Fruit fly (Drosophila melanogaster) whole organism, embryonic: Measurements from ENCODE around the gene Wdr59.

Experiments
- Bteb2 ChIP-seq: fragments of 200-800 bp; sonication (Bioruptor generic); optimal IDR thresholded peaks from 2 replicates; lab custom pipeline; 2016; ENCODE audit warnings: missing biosample characterization, missing genetic modification characterization
- CG10209 ChIP-seq: fragments of 200-800 bp; sonication (Bioruptor generic); optimal IDR thresholded peaks from 3 replicates; lab custom pipeline; 2017; ENCODE audit warnings: missing biosample characterization, mild to moderate bottlenecking, missing genetic modification characterization, missing genetic modification reagents
- CG10274 ChIP-seq: fragments of 200-800 bp; sonication (Bioruptor generic); optimal IDR thresholded peaks from 3 replicates; lab custom pipeline; 2017; ENCODE audit warnings: missing biosample characterization, mild to moderate bottlenecking, missing genetic modification characterization
- CG10366 ChIP-seq: fragments of 200-800 bp; sonication (Bioruptor generic); IDR thresholded peaks from 2 replicates; pipeline ENCODE4 v1.3.6; 2022; ENCODE audit warnings: missing biosample characterization, missing genetic modification characterization
- CG10543 ChIP-seq: fragments of 200-800 bp; sonication (Bioruptor generic); optimal IDR thresholded peaks from 3 replicates; lab custom pipeline; 2017; ENCODE audit warnings: missing biosample characterization, mild to moderate bottlenecking, missing genetic modification characterization, moderate library complexity
- CG12219 ChIP-seq: fragments of 200-800 bp; sonication (Bioruptor generic); optimal IDR thresholded peaks from 3 replicates; lab custom pipeline; 2018; ENCODE audit warnings: missing biosample characterization, mild to moderate bottlenecking, missing genetic modification characterization
- CG14441 ChIP-seq: fragments of 200-800 bp; sonication (Bioruptor generic); IDR thresholded peaks from 2 replicates; pipeline ENCODE4 v1.3.6; 2022; ENCODE audit warnings: missing biosample characterization, missing genetic modification characterization
- CG15696 ChIP-seq: fragments of 200-800 bp; sonication (Bioruptor generic); optimal IDR thresholded peaks from 2 replicates; lab custom pipeline; 2019; ENCODE audit warnings: missing biosample characterization, mild to moderate bottlenecking, missing genetic modification characterization, moderate library complexity
- CG16813 ChIP-seq: fragments of 200-800 bp; sonication (Bioruptor generic); IDR thresholded peaks from 3 replicates; pipeline ENCODE4 v1.3.6; 2022; ENCODE audit warnings: missing biosample characterization, missing genetic modification characterization; ENCODE audit not compliant: partially characterized antibody
- CG18262 ChIP-seq: fragments of 200-800 bp; optimal IDR thresholded peaks from 3 replicates; lab custom pipeline; 2019; ENCODE audit warnings: missing biosample characterization, mild to moderate bottlenecking, missing genetic modification characterization, moderate library complexity
- CG1832 ChIP-seq: fragments of 200-800 bp; sonication (Bioruptor generic); optimal IDR thresholded peaks from 2 replicates; lab custom pipeline; 2017; ENCODE audit warnings: missing biosample characterization, mild to moderate bottlenecking, missing genetic modification characterization, inconsistent platforms
- CG2129 ChIP-seq: fragments of 200-800 bp; sonication (Bioruptor generic); IDR thresholded peaks from 2 replicates; pipeline ENCODE4 v1.3.6; 2022; ENCODE audit warnings: missing biosample characterization, missing genetic modification characterization; ENCODE audit not compliant: partially characterized antibody
- CG2202 ChIP-seq: fragments of 200-800 bp; sonication (Bioruptor generic); optimal IDR thresholded peaks from 2 replicates; lab custom pipeline; 2018; ENCODE audit warnings: missing biosample characterization, mild to moderate bottlenecking, missing genetic modification characterization
- CG2678 ChIP-seq: fragments of 200-800 bp; sonication (Bioruptor generic); optimal IDR thresholded peaks from 3 replicates; lab custom pipeline; 2019; ENCODE audit warnings: missing biosample characterization, mild to moderate bottlenecking, missing genetic modification characterization, moderate library complexity
- CG3726 ChIP-seq: fragments of 200-800 bp; sonication (Bioruptor generic); IDR thresholded peaks from 3 replicates; pipeline ENCODE4, ENCODE4 v1.3.6; 2022; ENCODE audit warnings: missing biosample characterization, missing genetic modification characterization
- CG4707 ChIP-seq: fragments of 200-800 bp; sonication (Bioruptor generic); optimal IDR thresholded peaks from 2 replicates; lab custom pipeline; 2018; ENCODE audit warnings: missing biosample characterization, mild to moderate bottlenecking, missing genetic modification characterization, moderate library complexity
- CG4820 ChIP-seq: fragments of 200-800 bp; sonication (Bioruptor generic); optimal IDR thresholded peaks from 3 replicates; lab custom pipeline; 2016; ENCODE audit warnings: missing biosample characterization, missing genetic modification characterization
- CG8281 ChIP-seq: fragments of 200-800 bp; sonication (Bioruptor generic); optimal IDR thresholded peaks from 2 replicates; lab custom pipeline; 2018; ENCODE audit warnings: missing biosample characterization, mild to moderate bottlenecking, missing genetic modification characterization, moderate library complexity
- CG8359 ChIP-seq: fragments of 200-800 bp; sonication (Bioruptor generic); optimal IDR thresholded peaks from 2 replicates; lab custom pipeline; 2017; ENCODE audit warnings: missing biosample characterization, mild to moderate bottlenecking, missing genetic modification characterization, borderline replicate concordance
- E2f1 ChIP-seq: fragments of 200-800 bp; sonication (Bioruptor generic); IDR thresholded peaks from 2 replicates; pipeline ENCODE4 v1.3.6; 2022; ENCODE audit warnings: missing biosample characterization, missing genetic modification characterization
- Fer1 ChIP-seq: fragments of 200-800 bp; sonication (Bioruptor generic); optimal IDR thresholded peaks from 2 replicates; lab custom pipeline; 2017; ENCODE audit warnings: missing biosample characterization, mild to moderate bottlenecking, missing genetic modification characterization
- Hr39 ChIP-seq: fragments of >200 bp; optimal IDR thresholded peaks from 2 replicates; lab custom pipeline; 2017
- Lim3 ChIP-seq: fragments of 200-800 bp; sonication (Bioruptor generic); IDR thresholded peaks from 2 replicates; pipeline ENCODE4 v1.3.6; 2022; ENCODE audit warnings: missing biosample characterization, missing genetic modification characterization
- Sox102F ChIP-seq: fragments of 200-800 bp; sonication (Bioruptor generic); optimal IDR thresholded peaks from 2 replicates; lab custom pipeline; 2018; ENCODE audit warnings: missing biosample characterization, mild to moderate bottlenecking, missing genetic modification characterization, moderate library complexity
- ab ChIP-seq: fragments of 200-800 bp; sonication (Bioruptor generic); optimal IDR thresholded peaks from 2 replicates; lab custom pipeline; 2016; ENCODE audit warnings: missing biosample characterization, missing genetic modification characterization
- amos ChIP-seq: fragments of 200-800 bp; sonication (Bioruptor generic); IDR thresholded peaks from 2 replicates; pipeline ENCODE4 v1.3.6; 2022; ENCODE audit warnings: missing biosample characterization, missing genetic modification characterization; ENCODE audit not compliant: partially characterized antibody
- aop ChIP-seq: fragments of 200-800 bp; sonication (Bioruptor generic); IDR thresholded peaks from 2 replicates; pipeline ENCODE4 v1.3.6; 2022; ENCODE audit warnings: missing biosample characterization, missing genetic modification characterization
- ash1 ChIP-seq: fragments of 200-800 bp; sonication (Bioruptor generic); optimal IDR thresholded peaks from 2 replicates; lab custom pipeline; 2018; ENCODE audit warnings: missing biosample characterization, mild to moderate bottlenecking, missing genetic modification characterization
- bowl ChIP-seq: fragments of 200-800 bp; sonication (Bioruptor generic); IDR thresholded peaks from 2 replicates; pipeline ENCODE4 v1.3.6; 2022; ENCODE audit warnings: missing biosample characterization, missing genetic modification characterization
- cas ChIP-seq: fragments of 200-800 bp; sonication (Bioruptor generic); IDR thresholded peaks from 2 replicates; pipeline ENCODE4 v1.3.6; 2022; ENCODE audit warnings: missing biosample characterization, missing genetic modification characterization
- cato ChIP-seq: fragments of 200-800 bp; sonication (Bioruptor generic); optimal IDR thresholded peaks from 2 replicates; lab custom pipeline; 2016; ENCODE audit warnings: missing biosample characterization, missing genetic modification characterization, borderline replicate concordance
- caup ChIP-seq: fragments of 200-800 bp; sonication (Bioruptor generic); optimal IDR thresholded peaks from 3 replicates; lab custom pipeline; 2017; ENCODE audit warnings: missing biosample characterization, mild to moderate bottlenecking, missing genetic modification characterization, moderate library complexity; ENCODE audit not compliant: severe bottlenecking
- cg ChIP-seq: fragments of 200-800 bp; sonication (Bioruptor generic); optimal IDR thresholded peaks from 3 replicates; lab custom pipeline; 2019; ENCODE audit warnings: missing biosample characterization, mild to moderate bottlenecking, missing genetic modification characterization, moderate library complexity
- chinmo ChIP-seq: fragments of 200-800 bp; sonication (Bioruptor generic); IDR thresholded peaks from 4 replicates; pipeline ENCODE4 v1.3.6; 2022; ENCODE audit warnings: missing biosample characterization, missing genetic modification characterization; ENCODE audit not compliant: partially characterized antibody
- crol ChIP-seq: fragments of 200-800 bp; sonication (Bioruptor generic); IDR thresholded peaks from 2 replicates; pipeline ENCODE4 v1.3.6; 2022; ENCODE audit warnings: missing biosample characterization, missing genetic modification characterization
- dati ChIP-seq: fragments of 200-800 bp; sonication (Bioruptor generic); IDR thresholded peaks from 2 replicates; pipeline ENCODE4 v1.3.6; 2022; ENCODE audit warnings: missing biosample characterization, missing genetic modification characterization
- dimm ChIP-seq: fragments of 200-800 bp; sonication (Bioruptor generic); IDR thresholded peaks from 2 replicates; pipeline ENCODE4 v1.3.6; 2022; ENCODE audit warnings: missing biosample characterization, missing genetic modification characterization
- gsb ChIP-seq: fragments of 200-800 bp; sonication (Bioruptor generic); IDR thresholded peaks from 2 replicates; pipeline ENCODE4 v1.3.6; 2022; ENCODE audit warnings: missing biosample characterization, missing genetic modification characterization
- hb ChIP-seq: fragments of 200-800 bp; sonication (Bioruptor generic); IDR thresholded peaks from 3 replicates; pipeline ENCODE4 v1.3.6; 2022; ENCODE audit warnings: missing biosample characterization, missing genetic modification characterization; ENCODE audit not compliant: partially characterized antibody
- jumu ChIP-seq: fragments of 200-800 bp; sonication (Bioruptor generic); optimal IDR thresholded peaks from 3 replicates; lab custom pipeline; 2016; ENCODE audit warnings: missing biosample characterization, missing genetic modification characterization
- kah ChIP-seq: fragments of 200-800 bp; sonication (Bioruptor generic); optimal IDR thresholded peaks from 2 replicates; lab custom pipeline; 2018; ENCODE audit warnings: missing biosample characterization, mild to moderate bottlenecking, missing genetic modification characterization
- p53 ChIP-seq: fragments of 200-800 bp; sonication (Bioruptor generic); optimal IDR thresholded peaks from 2 replicates; lab custom pipeline; 2016; ENCODE audit warnings: missing biosample characterization, missing genetic modification characterization
- pan ChIP-seq, 4 experiments: fragments of >200 bp in 3 of 4; fragments of 200-800 bp in 1 of 4; sonication (Bioruptor generic) in 1 of 4; optimal IDR thresholded peaks in 3 of 4; IDR thresholded peaks in 1 of 4; 2 replicates each; pipeline versions ENCODE4 v1.3.6 to Lab custom; 2017 to 2022; ENCODE audit warnings: missing biosample characterization in 2 of 4, missing genetic modification characterization in 2 of 4, mixed read lengths in 1 of 4
- phol ChIP-seq: fragments of 200-800 bp; sonication (Bioruptor generic); optimal IDR thresholded peaks from 3 replicates; lab custom pipeline; 2018; ENCODE audit warnings: missing biosample characterization, mild to moderate bottlenecking, missing genetic modification characterization, moderate library complexity
- pita ChIP-seq: fragments of 200-800 bp; sonication (Bioruptor generic); optimal IDR thresholded peaks from 2 replicates; lab custom pipeline; 2017; ENCODE audit warnings: missing biosample characterization, mild to moderate bottlenecking, missing genetic modification characterization
- psq ChIP-seq: fragments of 200-800 bp; sonication (Bioruptor generic); optimal IDR thresholded peaks from 2 replicates; lab custom pipeline; 2017; ENCODE audit warnings: missing biosample characterization, missing genetic modification characterization
- row ChIP-seq: fragments of 200-800 bp; sonication (Bioruptor generic); IDR thresholded peaks from 3 replicates; pipeline ENCODE4 v1.3.6; 2022; ENCODE audit warnings: missing biosample characterization, missing genetic modification characterization
- z ChIP-seq: fragments of 200-800 bp; sonication (Bioruptor generic); IDR thresholded peaks from 3 replicates; pipeline ENCODE4 v1.3.6; 2022; ENCODE audit warnings: missing biosample characterization, missing genetic modification characterization
- zen2 ChIP-seq: fragments of 200-800 bp; sonication (Bioruptor generic); IDR thresholded peaks from 3 replicates; pipeline ENCODE4 v1.3.6; 2022; ENCODE audit warnings: missing biosample characterization, missing genetic modification characterization; ENCODE audit not compliant: partially characterized antibody

Wdr59 gene

dm6 chr2L:11106562-11106962 lies 15.3 kb downstream of the Wdr59 start, which contains the start of gene Reps (continued):
- TF ChIP-seq Sox102F (peak; percentile 98), pita (GFP tag; lab: Kevin White, UChicago) (no peak), phol (tag; lab: Kevin White, UChicago) (peak; percentile 99), ab (GFP tag; lab: Kevin White, UChicago) (peak; percentile 95), CG10209 (GFP tag; lab: Kevin White, UChicago) (peak; percentile 99), Fer1 (GFP tag; lab: Kevin White, UChicago) (peak; percentile 98), dati (GFP tag; lab: Robert Waterston, UW) (peak; percentile 97), cato (peak; percentile 98), ash1 (GFP tag; lab: Kevin White, UChicago) (peak; percentile 57), CG10366 (peak; percentile 99), crol (GFP tag; lab: Robert Waterston, UW) (peak; percentile 82), CG8281 (tag; lab: Kevin White, UChicago) (peak; percentile 90), CG16813 (peak; percentile 68), Lim3 (GFP tag; lab: Robert Waterston, UW) (peak; percentile 96), row (GFP tag; lab: Robert Waterston, UW) (peak; percentile 99), dimm (peak; percentile 96), CG2678 (tag; lab: Kevin White, UChicago) (peak; percentile 98), CG1832 (GFP tag; lab: Kevin White, UChicago) (no peak), psq (GFP tag; lab: Kevin White, UChicago) (peak; percentile 95), CG10274 (GFP tag; lab: Kevin White, UChicago) (peak; percentile 92), Hr39 (lab: Kevin White, UChicago) (no peak), CG12219 (peak; percentile 96), CG3726 (GFP tag; lab: Robert Waterston, UW) (peak; percentile 98), amos (GFP tag; lab: Robert Waterston, UW) (peak; percentile 66), CG2202 (tag; lab: Kevin White, UChicago) (peak; percentile 97), CG2129 (GFP tag; lab: Robert Waterston, UW) (no peak), jumu (GFP tag; lab: Kevin White, UChicago) (peak; percentile 98), cas (peak; percentile 98), z (GFP tag; lab: Robert Waterston, UW) (peak; percentile 83), CG10543 (GFP tag; lab: Kevin White, UChicago) (peak; percentile 96), CG4707 (GFP tag; lab: Kevin White, UChicago) (peak; percentile 90), E2f1 (GFP tag; lab: Robert Waterston, UW) (peak; percentile 99), p53 (GFP tag; lab: Kevin White, UChicago) (peak; percentile 90), kah (GFP tag; lab: Kevin White, UChicago) (peak; percentile 94), pan (optimal IDR thresholded peaks at IDR 0.05; lab: Kevin White, UChicago) (no peak), pan (GFP tag; optimal IDR thresholded peaks at IDR 0.05 in 1 of 2, IDR thresholded peaks at IDR 0.05 in 1 of 2) (peak in 1 of 2 experiments; percentile 99), gsb (GFP tag; lab: Robert Waterston, UW) (peak; percentile 97), CG18262 (tag; lab: Kevin White, UChicago) (peak; percentile 98), CG15696 (tag; lab: Kevin White, UChicago) (peak; percentile 99), CG8359 (GFP tag; lab: Kevin White, UChicago) (peak; percentile 94), bowl (GFP tag; lab: Robert Waterston, UW) (peak; percentile 97), chinmo (no peak), Bteb2 (GFP tag; lab: Kevin White, UChicago) (peak; percentile 97), cg (GFP tag; lab: Kevin White, UChicago) (no peak), zen2 (GFP tag; lab: Robert Waterston, UW) (peak; percentile 15; the same call in 1 of the 3 replicates), caup (GFP tag; lab: Kevin White, UChicago) (peak; percentile 98), aop (GFP tag; lab: Robert Waterston, UW) (peak; percentile 91), CG4820 (GFP tag; lab: Kevin White, UChicago) (peak; percentile 99), CG14441 (GFP tag; lab: Robert Waterston, UW) (peak; percentile 99), hb (peak; percentile 68; the same call in 2 of the 3 replicates)
